Worm (Caenorhabditis elegans): Measurements from ENCODE around the gene abu-6.
A peak's percentile ranks its signal among the peaks of the same experiment; 100 is the strongest.

- TF ChIP-seq unc-55 (GFP tag; optimal IDR thresholded peaks at IDR 0.05) (peak; percentile 83), nhr-237 (tag; optimal IDR thresholded peaks at IDR 0.05) (no peak), unc-62 (GFP tag; optimal IDR thresholded peaks at IDR 0.05) (no peak), gmeb-1 (tag; optimal IDR thresholded peaks at IDR 0.05) (no peak), unc-39 (tag; optimal IDR thresholded peaks at IDR 0.05) (no peak), lin-13 (GFP tag; optimal IDR thresholded peaks at IDR 0.05) (no peak), elt-1 (tag; optimal IDR thresholded peaks at IDR 0.05) (no peak), nhr-77 (tag; optimal IDR thresholded peaks at IDR 0.05) (no peak), C34F6.9 (tag; optimal IDR thresholded peaks at IDR 0.05) (peak; percentile 61), lsy-2 (tag; optimal IDR thresholded peaks at IDR 0.05) (peak in 1 of 2 experiments; percentile 23), dmd-4 (tag; optimal IDR thresholded peaks at IDR 0.05) (no peak), lin-39 (tag; optimal IDR thresholded peaks at IDR 0.05) (no peak)
These were observed 30.3 kb downstream of the abu-6 start for ce11 chrV:5131380-5131779.

Measured in whole organism, L2 larva.